Worm (Caenorhabditis elegans): ENCODE data around the gene eif-2Bepsilon.

ce11 chrII:8685623-8686022 is 24.0 kb downstream of the eif-2Bepsilon start, which contains the start of gene C34C6.9:
- no peak for TF ChIP-seq alr-1 (tag; optimal IDR thresholded peaks at IDR 0.05)
- TF ChIP-seq ama-1 (optimal IDR thresholded peaks at IDR 0.05): no peak
- no peak for TF ChIP-seq ztf-11 (tag; optimal IDR thresholded peaks at IDR 0.05)
- TF ChIP-seq ztf-4 (tag; optimal IDR thresholded peaks at IDR 0.05): no peak
- no peak for TF ChIP-seq nhr-23 (tag; optimal IDR thresholded peaks at IDR 0.05)
- no peak for TF ChIP-seq snpc-4 (tag; optimal IDR thresholded peaks at IDR 0.05)
- TF ChIP-seq elt-1 (tag; optimal IDR thresholded peaks at IDR 0.05): no peak
- TF ChIP-seq nhr-77 (tag; optimal IDR thresholded peaks at IDR 0.05): no peak
- no peak for TF ChIP-seq nhr-12 (tag; optimal IDR thresholded peaks at IDR 0.05)
